Fruit fly (Drosophila melanogaster): ENCODE results near the gene Pstk.

dm6 chrX:19625405-19625804 lies 7.1 kb upstream of the Pstk start, which contains the start of gene CG14212:
- TF ChIP-seq psq (optimal IDR thresholded peaks at IDR 0.05): no peak
- TF ChIP-seq usp (GFP tag; optimal IDR thresholded peaks at IDR 0.05): no peak
- TF ChIP-seq CG8478 (optimal IDR thresholded peaks at IDR 0.05): no peak

All from whole organism.